Fruit fly (Drosophila melanogaster) whole organism, embryonic: Measurements from ENCODE around the gene Grip75.

Experiments used
- CG14050 ChIP-seq: fragments of 200-800 bp; sonication (Bioruptor generic); IDR thresholded peaks from 3 replicates; pipeline ENCODE4 v1.3.6; 2022; ENCODE audit warnings: missing biosample characterization, missing genetic modification characterization
- CG17568 ChIP-seq: fragments of 200-800 bp; sonication (Bioruptor generic); optimal IDR thresholded peaks from 2 replicates; lab custom pipeline; 2018; ENCODE audit warnings: missing biosample characterization, mild to moderate bottlenecking, missing genetic modification characterization, moderate library complexity
- CG2202 ChIP-seq: fragments of 200-800 bp; sonication (Bioruptor generic); optimal IDR thresholded peaks from 2 replicates; lab custom pipeline; 2018; ENCODE audit warnings: missing biosample characterization, mild to moderate bottlenecking, missing genetic modification characterization
- Fer2 ChIP-seq: fragments of 200-800 bp; sonication (Bioruptor generic); optimal IDR thresholded peaks from 2 replicates; lab custom pipeline; 2018; ENCODE audit warnings: missing biosample characterization, mild to moderate bottlenecking, missing genetic modification characterization, moderate library complexity
- Stat92E ChIP-seq, 3 experiments: fragments of >200 bp in 2 of 3; fragments of 200-800 bp in 1 of 3; sonication (Bioruptor generic) in 1 of 3; optimal IDR thresholded peaks; 2 replicates each; lab custom pipeline; 2017 to 2019; ENCODE audit warnings: missing biosample characterization in 3 of 3, missing genetic modification characterization in 3 of 3, mild to moderate bottlenecking in 1 of 3, moderate library complexity in 1 of 3
- slp2 ChIP-seq: fragments of 200-800 bp; sonication (Bioruptor generic); optimal IDR thresholded peaks from 2 replicates; lab custom pipeline; 2016; ENCODE audit warnings: missing biosample characterization, missing genetic modification characterization

- no peak for TF ChIP-seq slp2
- no peak for TF ChIP-seq Stat92E (GFP tag; optimal IDR thresholded peaks at IDR 0.05; lab: Kevin White, UChicago)
- no peak for TF ChIP-seq CG17568 (GFP tag; lab: Kevin White, UChicago)
- no peak for TF ChIP-seq CG2202
- TF ChIP-seq Fer2 (tag; lab: Kevin White, UChicago) = no peak
- TF ChIP-seq CG14050 (GFP tag; lab: Robert Waterston, UW) = no peak
These were observed 34.0 kb downstream of the Grip75 start, which contains the start of the genes Fatp1 and Lrr47 for dm6 chr2L:10517085-10517484.
